Fruit fly (Drosophila melanogaster) whole organism, embryonic: Measurements from ENCODE around the gene SkpE.

Experiments
- Antp ChIP-seq: fragments of 200-800 bp; sonication (Bioruptor generic); optimal IDR thresholded peaks from 3 replicates; lab custom pipeline; 2016; ENCODE audit warnings: missing biosample characterization, missing genetic modification characterization
- Atf3 ChIP-seq: fragments of 200-800 bp; sonication (Bioruptor generic); optimal IDR thresholded peaks from 3 replicates; lab custom pipeline; 2016; ENCODE audit warnings: missing biosample characterization, missing genetic modification characterization
- Atf6 ChIP-seq: fragments of 200-800 bp; sonication (Bioruptor generic); IDR thresholded peaks from 2 replicates; pipeline ENCODE4 v1.3.6; 2022; ENCODE audit warnings: missing biosample characterization, missing genetic modification characterization
- B-H2 ChIP-seq: fragments of 200-800 bp; sonication (Bioruptor generic); optimal IDR thresholded peaks from 2 replicates; lab custom pipeline; 2018; ENCODE audit warnings: missing biosample characterization, mild to moderate bottlenecking, missing genetic modification characterization
- BtbVII ChIP-seq: fragments of 200-800 bp; sonication (Bioruptor generic); optimal IDR thresholded peaks from 3 replicates; lab custom pipeline; 2017; ENCODE audit warnings: missing biosample characterization, mild to moderate bottlenecking, missing genetic modification characterization
- CG10979 ChIP-seq: fragments of 200-800 bp; sonication (Bioruptor generic); optimal IDR thresholded peaks from 2 replicates; lab custom pipeline; 2018; ENCODE audit warnings: missing biosample characterization, mild to moderate bottlenecking, missing genetic modification characterization, moderate library complexity
- CG11398 ChIP-seq: fragments of 200-800 bp; sonication (Bioruptor generic); optimal IDR thresholded peaks from 2 replicates; lab custom pipeline; 2016; ENCODE audit warnings: missing biosample characterization, missing genetic modification characterization
- CG11695 ChIP-seq: fragments of 200-800 bp; sonication (Bioruptor generic); IDR thresholded peaks from 3 replicates; pipeline ENCODE4 v1.3.6; 2022; ENCODE audit warnings: missing biosample characterization, missing genetic modification characterization
- CG13123 ChIP-seq: fragments of 200-800 bp; sonication (Bioruptor generic); optimal IDR thresholded peaks from 2 replicates; lab custom pipeline; 2016; ENCODE audit warnings: missing biosample characterization, missing genetic modification characterization
- CG13775 ChIP-seq: fragments of 200-800 bp; sonication (Bioruptor generic); optimal IDR thresholded peaks from 3 replicates; lab custom pipeline; 2017; ENCODE audit warnings: missing biosample characterization, mild to moderate bottlenecking, missing genetic modification characterization
- CG13894 ChIP-seq: fragments of 200-800 bp; sonication (Bioruptor generic); optimal IDR thresholded peaks from 3 replicates; lab custom pipeline; 2018; ENCODE audit warnings: missing biosample characterization, mild to moderate bottlenecking, missing genetic modification characterization, moderate library complexity
- CG15514 ChIP-seq: fragments of 200-800 bp; sonication (Bioruptor generic); optimal IDR thresholded peaks from 3 replicates; lab custom pipeline; 2017; ENCODE audit warnings: missing biosample characterization, missing genetic modification characterization, mild to moderate bottlenecking, moderate library complexity, missing genetic modification reagents
- CG1647 ChIP-seq: fragments of 200-800 bp; sonication (Bioruptor generic); optimal IDR thresholded peaks from 3 replicates; lab custom pipeline; 2016; ENCODE audit warnings: missing biosample characterization, missing genetic modification characterization
- CG16863 ChIP-seq: fragments of 200-800 bp; sonication (Bioruptor generic); optimal IDR thresholded peaks from 3 replicates; lab custom pipeline; 2016; ENCODE audit warnings: missing biosample characterization, missing genetic modification characterization
- CG17359 ChIP-seq: fragments of 200-800 bp; sonication (Bioruptor generic); optimal IDR thresholded peaks from 3 replicates; lab custom pipeline; 2018; ENCODE audit warnings: missing biosample characterization, mild to moderate bottlenecking, missing genetic modification characterization, moderate library complexity
- CG17912 ChIP-seq: fragments of 200-800 bp; sonication (Bioruptor generic); optimal IDR thresholded peaks from 2 replicates; lab custom pipeline; 2018; ENCODE audit warnings: missing biosample characterization, mild to moderate bottlenecking, missing genetic modification characterization
- CG2129 ChIP-seq: fragments of 200-800 bp; sonication (Bioruptor generic); IDR thresholded peaks from 2 replicates; pipeline ENCODE4 v1.3.6; 2022; ENCODE audit warnings: missing biosample characterization, missing genetic modification characterization; ENCODE audit not compliant: partially characterized antibody
- CG2678 ChIP-seq: fragments of 200-800 bp; sonication (Bioruptor generic); optimal IDR thresholded peaks from 3 replicates; lab custom pipeline; 2019; ENCODE audit warnings: missing biosample characterization, mild to moderate bottlenecking, missing genetic modification characterization, moderate library complexity
- CG32772 ChIP-seq: fragments of 200-800 bp; sonication (Bioruptor generic); IDR thresholded peaks from 2 replicates; pipeline ENCODE4 v1.3.6; 2022; ENCODE audit warnings: missing biosample characterization, missing genetic modification characterization
- CG34376 ChIP-seq: fragments of 200-800 bp; sonication (Bioruptor generic); optimal IDR thresholded peaks from 2 replicates; lab custom pipeline; 2018; ENCODE audit warnings: missing biosample characterization, mild to moderate bottlenecking, missing genetic modification characterization
- CG3838 ChIP-seq: fragments of 200-800 bp; sonication (Bioruptor generic); optimal IDR thresholded peaks from 3 replicates; lab custom pipeline; 2016; ENCODE audit warnings: missing biosample characterization, missing genetic modification characterization
- CG5953 ChIP-seq: fragments of 200-800 bp; sonication (Bioruptor generic); IDR thresholded peaks from 2 replicates; pipeline ENCODE4 v1.3.6; 2022; ENCODE audit warnings: missing biosample characterization, missing genetic modification characterization
- CG6175 ChIP-seq: fragments of 200-800 bp; sonication (Bioruptor generic); IDR thresholded peaks from 3 replicates; pipeline ENCODE4 v1.3.6; 2022; ENCODE audit warnings: missing biosample characterization, missing genetic modification characterization
- CG6254 ChIP-seq: fragments of 200-800 bp; sonication (Bioruptor generic); optimal IDR thresholded peaks from 3 replicates; lab custom pipeline; 2017; ENCODE audit warnings: mild to moderate bottlenecking, missing biosample characterization, missing genetic modification reagents, missing genetic modification characterization
- CG7556 ChIP-seq: fragments of 200-800 bp; sonication (Bioruptor generic); optimal IDR thresholded peaks from 2 replicates; lab custom pipeline; 2017; ENCODE audit warnings: missing biosample characterization, mild to moderate bottlenecking, missing genetic modification characterization
- Chrac-16 ChIP-seq: fragments of 200-800 bp; sonication (Bioruptor generic); optimal IDR thresholded peaks from 3 replicates; lab custom pipeline; 2016; ENCODE audit warnings: missing biosample characterization, missing genetic modification characterization
- D19B ChIP-seq: fragments of 200-800 bp; sonication (Bioruptor generic); optimal IDR thresholded peaks from 2 replicates; lab custom pipeline; 2017; ENCODE audit warnings: missing biosample characterization, mild to moderate bottlenecking, missing genetic modification characterization
- H15 ChIP-seq: fragments of 200-800 bp; sonication (Bioruptor generic); IDR thresholded peaks from 3 replicates; pipeline ENCODE4 v1.3.6; 2022; ENCODE audit warnings: missing biosample characterization, missing genetic modification characterization
- Hey ChIP-seq: fragments of 200-800 bp; sonication (Bioruptor generic); optimal IDR thresholded peaks from 3 replicates; lab custom pipeline; 2018; ENCODE audit warnings: missing biosample characterization, mild to moderate bottlenecking, missing genetic modification characterization
- Lim3 ChIP-seq: fragments of 200-800 bp; sonication (Bioruptor generic); IDR thresholded peaks from 2 replicates; pipeline ENCODE4 v1.3.6; 2022; ENCODE audit warnings: missing biosample characterization, missing genetic modification characterization
- MESR4 ChIP-seq: fragments of 200-800 bp; sonication (Bioruptor generic); optimal IDR thresholded peaks from 2 replicates; lab custom pipeline; 2018; ENCODE audit warnings: missing biosample characterization, mild to moderate bottlenecking, missing genetic modification characterization, moderate library complexity
- Mes4 ChIP-seq: fragments of 200-800 bp; sonication (Bioruptor generic); optimal IDR thresholded peaks from 2 replicates; lab custom pipeline; 2016; ENCODE audit warnings: missing biosample characterization, missing genetic modification characterization
- Optix ChIP-seq: fragments of 200-800 bp; sonication (Bioruptor generic); IDR thresholded peaks from 3 replicates; pipeline ENCODE4 v1.3.6; 2022; ENCODE audit warnings: missing biosample characterization, missing genetic modification characterization
- Six4 ChIP-seq: fragments of 200-800 bp; sonication (Bioruptor generic); optimal IDR thresholded peaks from 2 replicates; lab custom pipeline; 2016; ENCODE audit warnings: missing biosample characterization, missing genetic modification characterization
- TFAM ChIP-seq: fragments of 200-800 bp; sonication (Bioruptor generic); optimal IDR thresholded peaks from 2 replicates; lab custom pipeline; 2017; ENCODE audit warnings: missing biosample characterization, missing genetic modification characterization, inconsistent platforms
- bowl ChIP-seq: fragments of 200-800 bp; sonication (Bioruptor generic); IDR thresholded peaks from 2 replicates; pipeline ENCODE4 v1.3.6; 2022; ENCODE audit warnings: missing biosample characterization, missing genetic modification characterization
- cato ChIP-seq: fragments of 200-800 bp; sonication (Bioruptor generic); optimal IDR thresholded peaks from 2 replicates; lab custom pipeline; 2016; ENCODE audit warnings: missing biosample characterization, missing genetic modification characterization, borderline replicate concordance
- chm ChIP-seq: fragments of 200-800 bp; sonication (Bioruptor generic); IDR thresholded peaks from 2 replicates; pipeline ENCODE4 v1.3.6; 2022; ENCODE audit warnings: missing biosample characterization, missing genetic modification characterization
- fu2 ChIP-seq: fragments of 200-800 bp; sonication (Bioruptor generic); optimal IDR thresholded peaks from 2 replicates; lab custom pipeline; 2016; ENCODE audit warnings: missing biosample characterization, missing genetic modification characterization
- gt ChIP-seq: fragments of 200-800 bp; sonication (Bioruptor generic); IDR thresholded peaks from 2 replicates; pipeline ENCODE4 v1.3.6; 2022; ENCODE audit warnings: missing biosample characterization, missing genetic modification characterization
- insv ChIP-seq, 2 experiments: fragments of 200-800 bp; sonication (Bioruptor generic); optimal IDR thresholded peaks; 3 replicates each; lab custom pipeline; 2016 to 2018; ENCODE audit warnings: missing biosample characterization in 2 of 2, missing genetic modification characterization in 2 of 2
- nmo ChIP-seq: fragments of 200-800 bp; sonication (Bioruptor generic); optimal IDR thresholded peaks from 2 replicates; lab custom pipeline; 2018; ENCODE audit warnings: missing biosample characterization, mild to moderate bottlenecking, missing genetic modification characterization, moderate library complexity
- pros ChIP-seq: fragments of 200-800 bp; sonication (Bioruptor generic); optimal IDR thresholded peaks from 3 replicates; lab custom pipeline; 2019; ENCODE audit warnings: missing biosample characterization, mild to moderate bottlenecking, missing genetic modification characterization, moderate library complexity
- rib ChIP-seq: fragments of 200-800 bp; sonication (Bioruptor generic); IDR thresholded peaks from 2 replicates; pipeline ENCODE4 v1.3.6; 2022; ENCODE audit warnings: missing biosample characterization, missing genetic modification characterization
- sens-2 ChIP-seq: fragments of 200-800 bp; sonication (Bioruptor generic); IDR thresholded peaks from 2 replicates; pipeline ENCODE4 v1.3.6; 2022; ENCODE audit warnings: missing biosample characterization, missing genetic modification characterization
- vvl ChIP-seq: fragments of 200-800 bp; sonication (Bioruptor generic); IDR thresholded peaks from 2 replicates; pipeline ENCODE4 v1.3.6; 2022; ENCODE audit warnings: missing biosample characterization, missing genetic modification characterization
- wdn ChIP-seq: fragments of 200-800 bp; sonication (Bioruptor generic); IDR thresholded peaks from 2 replicates; pipeline ENCODE4 v1.3.6; 2022; ENCODE audit warnings: missing biosample characterization, missing genetic modification characterization
- wor ChIP-seq: fragments of 200-800 bp; sonication (Bioruptor generic); IDR thresholded peaks from 2 replicates; pipeline ENCODE4 v1.3.6; 2022; ENCODE audit warnings: missing biosample characterization, missing genetic modification characterization
- zf30C ChIP-seq: fragments of 200-800 bp; sonication (Bioruptor generic); optimal IDR thresholded peaks from 3 replicates; lab custom pipeline; 2018; ENCODE audit warnings: missing biosample characterization, mild to moderate bottlenecking, missing genetic modification characterization
- zfh1 ChIP-seq: fragments of 200-800 bp; sonication (Bioruptor generic); IDR thresholded peaks from 3 replicates; pipeline ENCODE4 v1.3.6; 2022; ENCODE audit warnings: missing biosample characterization, missing genetic modification characterization

Gene SkpE

dm6 chrX:19865389-19866144 lies 41.7 kb upstream of the SkpE start, which contains the start of gene THADA (continued):
- no peak for TF ChIP-seq CG11398 (GFP tag; lab: Kevin White, UChicago)
- no peak for TF ChIP-seq Atf3
- TF ChIP-seq sens-2 (GFP tag; lab: Robert Waterston, UW), result no peak
- peak; percentile 11 for TF ChIP-seq CG1647 (GFP tag; lab: Kevin White, UChicago)
- no peak for TF ChIP-seq CG6175 (GFP tag; lab: Robert Waterston, UW)
- TF ChIP-seq Lim3 (GFP tag; lab: Robert Waterston, UW), result no peak
- TF ChIP-seq gt (GFP tag; lab: Robert Waterston, UW), result no peak
- TF ChIP-seq wor, result no peak
- TF ChIP-seq MESR4, result peak; percentile 60
- no peak for TF ChIP-seq cato
- TF ChIP-seq Optix (GFP tag; lab: Robert Waterston, UW), result no peak
- TF ChIP-seq Antp (GFP tag; lab: Kevin White, UChicago), result peak; percentile 62
- no peak for TF ChIP-seq chm
- no peak; the same call in 1 of the 2 replicates for TF ChIP-seq rib (GFP tag; lab: Robert Waterston, UW)
- TF ChIP-seq CG17912, result no peak
- TF ChIP-seq Six4 (GFP tag; lab: Kevin White, UChicago), result peak; percentile 2
- no peak for TF ChIP-seq wdn (GFP tag; lab: Robert Waterston, UW)
- TF ChIP-seq zf30C (GFP tag; lab: Kevin White, UChicago), result no peak
- TF ChIP-seq B-H2 (GFP tag; lab: Kevin White, UChicago), result no peak
- peak; percentile 34 for TF ChIP-seq CG10979
- no peak for TF ChIP-seq CG2678 (tag; lab: Kevin White, UChicago)
- peak; percentile 44 for TF ChIP-seq CG17359 (tag; lab: Kevin White, UChicago)
- TF ChIP-seq TFAM (GFP tag; lab: Kevin White, UChicago), result no peak
- TF ChIP-seq fu2 (GFP tag; lab: Kevin White, UChicago), result no peak
- TF ChIP-seq CG32772 (GFP tag; lab: Robert Waterston, UW), result peak; percentile 16; the same call in 1 of the 2 replicates
- TF ChIP-seq nmo (GFP tag; lab: Kevin White, UChicago), result peak; percentile 41
- TF ChIP-seq CG3838, result no peak
- peak; percentile 92; the same call in 1 of the 2 replicates for TF ChIP-seq CG2129 (GFP tag; lab: Robert Waterston, UW)
- TF ChIP-seq pros (GFP tag; lab: Kevin White, UChicago), result no peak
- no peak for TF ChIP-seq CG13123 (GFP tag; lab: Kevin White, UChicago)
- TF ChIP-seq vvl, result 0 out of 2 replicates have a peak, but pooled peaks have one; percentile 40
- TF ChIP-seq CG6254 (GFP tag; lab: Kevin White, UChicago), result no peak
- peak; percentile 56 for TF ChIP-seq CG7556 (GFP tag; lab: Kevin White, UChicago)
- TF ChIP-seq Hey (tag; lab: Kevin White, UChicago), result no peak
- TF ChIP-seq CG15514 (GFP tag; lab: Kevin White, UChicago), result peak; percentile 82
- TF ChIP-seq bowl (GFP tag; lab: Robert Waterston, UW), result no peak
- TF ChIP-seq insv (GFP tag; optimal IDR thresholded peaks at IDR 0.05; lab: Kevin White, UChicago), result peak in 1 of 2 experiments; percentile 77
- 0 out of 3 replicates have a peak, but pooled peaks have one; percentile 19 for TF ChIP-seq zfh1 (GFP tag; lab: Robert Waterston, UW)
- peak; percentile 11 for TF ChIP-seq BtbVII
- TF ChIP-seq CG13894 (tag; lab: Kevin White, UChicago), result peak; percentile 44
- no peak for TF ChIP-seq H15 (GFP tag; lab: Robert Waterston, UW)
- TF ChIP-seq CG16863 (GFP tag; lab: Kevin White, UChicago), result peak; percentile 27
- no peak for TF ChIP-seq Mes4 (GFP tag; lab: Kevin White, UChicago)
- TF ChIP-seq Chrac-16 (GFP tag; lab: Kevin White, UChicago), result no peak
- 0 out of 3 replicates have a peak, but pooled peaks have one; percentile 27 for TF ChIP-seq CG11695 (GFP tag; lab: Robert Waterston, UW)
- TF ChIP-seq CG34376 (GFP tag; lab: Kevin White, UChicago), result no peak
- TF ChIP-seq Atf6 (GFP tag; lab: Robert Waterston, UW), result peak; percentile 18; the same call in 1 of the 2 replicates
- peak; percentile 64 for TF ChIP-seq CG13775 (GFP tag; lab: Kevin White, UChicago)
- no peak for TF ChIP-seq CG5953
- TF ChIP-seq D19B (GFP tag; lab: Kevin White, UChicago), result no peak
